Worm (Caenorhabditis elegans) whole organism, midembryonic: ENCODE measurements around the gene Y49F6B.8.

Experiments used
- T22C8.4 ChIP-seq: fragments of 200-800 bp; sonication (Bioruptor generic); IDR thresholded peaks from 2 replicates; pipeline ENCODE4 v1.3.6; 2022; ENCODE audit warnings: missing genetic modification characterization, missing compliant biosample characterization
- cog-1 ChIP-seq: sonication (generic microtip); optimal IDR thresholded peaks from 2 replicates; lab custom pipeline; 2016; ENCODE audit warnings: missing genetic modification characterization, missing compliant biosample characterization
- flt-1 ChIP-seq: fragments of 200-800 bp; sonication (Bioruptor generic); IDR thresholded peaks from 2 replicates; pipeline ENCODE4 v1.3.6; 2022; ENCODE audit warnings: missing genetic modification characterization, missing compliant biosample characterization
- klf-2 ChIP-seq: fragments of 200-800 bp; sonication (Bioruptor generic); conservative IDR thresholded peaks from 2 replicates; pipeline ENCODE4 v1.3.6; 2022; ENCODE audit warnings: missing genetic modification reagents, missing genetic modification characterization, missing compliant biosample characterization
- med-1 ChIP-seq: sonication (generic microtip); optimal IDR thresholded peaks from 2 replicates; lab custom pipeline; 2017; ENCODE audit warnings: missing genetic modification characterization, mild to moderate bottlenecking, missing compliant biosample characterization, antibody characterized with exemption, missing genetic modification reagents; ENCODE audit not compliant: insufficient read depth
- ref-1 ChIP-seq: fragments of 200-800 bp; sonication (Bioruptor generic); conservative IDR thresholded peaks from 2 replicates; pipeline ENCODE4 v1.3.6; 2022; ENCODE audit warnings: missing genetic modification reagents, missing genetic modification characterization, missing compliant biosample characterization
- tab-1 ChIP-seq: fragments of 200-800 bp; sonication (Bioruptor generic); IDR thresholded peaks from 2 replicates; pipeline ENCODE4 v1.3.6; 2022; ENCODE audit warnings: missing genetic modification characterization, missing compliant biosample characterization
- ztf-23 ChIP-seq: fragments of 200-800 bp; sonication (Bioruptor generic); IDR thresholded peaks from 2 replicates; pipeline ENCODE4 v1.3.6; 2022; ENCODE audit warnings: missing genetic modification reagents, missing genetic modification characterization, missing compliant biosample characterization
- ztf-29 ChIP-seq: fragments of 200-800 bp; sonication (Bioruptor generic); IDR thresholded peaks from 2 replicates; pipeline ENCODE4 v1.3.6; 2022; ENCODE audit warnings: missing genetic modification reagents, missing genetic modification characterization, missing compliant biosample characterization

Y49F6B.8 gene

DNA sequence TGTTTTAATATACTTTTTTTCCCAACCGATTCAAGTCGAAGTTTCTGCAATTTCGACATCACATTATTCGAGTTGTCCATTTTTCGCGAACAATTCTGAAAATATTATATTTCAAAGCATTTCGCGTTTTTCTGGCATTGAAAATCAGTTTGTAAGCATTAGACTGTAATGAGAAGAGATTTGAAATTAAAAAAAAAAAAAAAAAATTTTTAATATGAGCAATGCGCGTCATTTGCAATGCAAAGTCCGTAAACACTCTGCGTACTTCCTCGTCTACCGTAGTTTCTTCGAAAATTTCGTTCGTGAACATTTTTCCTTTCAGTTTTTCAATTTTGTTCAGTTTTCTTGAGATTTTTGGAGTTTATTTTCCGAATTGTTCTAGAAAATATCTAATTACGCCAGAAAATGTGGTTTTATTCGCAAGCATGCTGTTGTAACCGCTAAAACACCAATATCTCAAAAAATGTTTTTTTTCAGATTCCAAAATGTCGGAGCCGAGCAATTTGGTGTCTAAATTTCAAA is 36.1 kb downstream of the Y49F6B.8 start, which contains the start of the genes C16C8.5 and C16C8.16:
Gene C16C8.5, minus strand, starts transcription at position 101 of the 522 bp plus-strand sequence.
Gene C16C8.16, plus strand, starts transcription at position 472 of the 522 bp plus-strand sequence.
- TF ChIP-seq med-1 (GFP tag; lab: Kevin White, UChicago) (no peak), flt-1 (no peak), klf-2 (no peak), T22C8.4 (GFP tag; lab: Robert Waterston, UW) (no peak), ztf-23 (GFP tag; lab: Robert Waterston, UW) (no peak), ref-1 (GFP tag; lab: Robert Waterston, UW) (no peak), ztf-29 (GFP tag; lab: Robert Waterston, UW) (no peak), tab-1 (GFP tag; lab: Robert Waterston, UW) (no peak), cog-1 (tag; lab: Kevin White, UChicago) (no peak)

ce11 chrII:3444280-3444679 is 37.2 kb downstream of the Y49F6B.8 start, which contains the start of gene C16C8.4:
Gene C16C8.4, minus strand, starts transcription at chrII:3444380.
- no peak for TF ChIP-seq flt-1
- TF ChIP-seq T22C8.4 (GFP tag; lab: Robert Waterston, UW), result no peak
- TF ChIP-seq tab-1 (GFP tag; lab: Robert Waterston, UW), result no peak
- TF ChIP-seq klf-2, result no peak
- no peak for TF ChIP-seq ztf-29 (GFP tag; lab: Robert Waterston, UW)
- TF ChIP-seq med-1 (GFP tag; lab: Kevin White, UChicago), result no peak
- TF ChIP-seq ztf-23 (GFP tag; lab: Robert Waterston, UW), result no peak
- no peak for TF ChIP-seq ref-1 (GFP tag; lab: Robert Waterston, UW)
- TF ChIP-seq cog-1 (tag; lab: Kevin White, UChicago), result no peak

- no peak for TF ChIP-seq ztf-23 (GFP tag; lab: Robert Waterston, UW)
- TF ChIP-seq T22C8.4 (GFP tag; lab: Robert Waterston, UW), result no peak
- no peak for TF ChIP-seq med-1 (GFP tag; lab: Kevin White, UChicago)
- no peak for TF ChIP-seq cog-1 (tag; lab: Kevin White, UChicago)
- TF ChIP-seq ref-1 (GFP tag; lab: Robert Waterston, UW), result no peak
- TF ChIP-seq ztf-29 (GFP tag; lab: Robert Waterston, UW), result no peak
- TF ChIP-seq klf-2, result no peak
- TF ChIP-seq tab-1 (GFP tag; lab: Robert Waterston, UW), result no peak
- no peak for TF ChIP-seq flt-1
Measured at ce11 chrII:3443154-3443553, 38.3 kb downstream of the Y49F6B.8 start, which contains the start of gene C16C8.22. Gene C16C8.22, minus strand, starts transcription at chrII:3443254.

DNA sequence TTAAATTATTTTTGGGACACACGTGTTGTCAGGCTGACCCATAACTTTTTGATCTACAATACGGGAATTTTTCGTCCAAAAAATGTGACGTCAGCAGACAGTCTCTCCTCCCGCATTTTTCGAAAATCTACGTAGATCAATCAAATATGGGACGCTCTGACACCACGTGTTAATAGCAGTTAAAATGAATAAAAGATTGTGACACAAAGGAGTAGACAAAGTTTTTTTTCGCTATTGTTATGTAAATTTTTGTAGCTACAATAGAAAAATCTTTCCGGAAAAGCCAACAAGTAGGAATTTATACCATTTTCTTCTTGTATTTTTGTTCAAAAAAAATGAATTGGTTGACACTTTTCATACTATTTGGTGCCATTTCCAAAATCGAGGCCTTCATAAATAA is 40.1 kb downstream of the Y49F6B.8 start, which contains the start of gene C16C8.27:
Gene C16C8.27, plus strand, starts transcription at position 301 of the 400 bp plus-strand sequence.
- TF ChIP-seq ref-1 (GFP tag; lab: Robert Waterston, UW) (no peak), ztf-29 (GFP tag; lab: Robert Waterston, UW) (no peak), ztf-23 (GFP tag; lab: Robert Waterston, UW) (no peak), med-1 (GFP tag; lab: Kevin White, UChicago) (no peak), T22C8.4 (GFP tag; lab: Robert Waterston, UW) (no peak), tab-1 (GFP tag; lab: Robert Waterston, UW) (no peak), cog-1 (tag; lab: Kevin White, UChicago) (no peak), flt-1 (no peak), klf-2 (no peak)

DNA sequence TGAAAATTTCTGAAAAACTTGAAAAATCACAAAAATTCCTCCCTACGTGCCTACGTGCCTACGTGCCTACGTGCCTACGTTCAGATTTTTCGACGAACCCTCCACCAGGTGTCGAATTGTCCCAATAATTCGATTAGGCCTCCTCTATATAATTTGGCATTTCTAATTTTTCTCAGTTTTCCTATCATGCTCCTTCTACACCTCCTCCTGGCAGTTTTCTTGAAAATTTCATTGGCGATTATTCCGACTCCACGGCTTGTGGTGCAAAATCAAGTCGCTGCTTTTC is 40.9 kb downstream of the Y49F6B.8 start, which contains the start of gene C16C8.17:
Gene C16C8.17, plus strand, starts transcription at position 187 of the 286 bp plus-strand sequence.
- TF ChIP-seq ztf-29 (GFP tag; lab: Robert Waterston, UW) (no peak), T22C8.4 (GFP tag; lab: Robert Waterston, UW) (no peak), ztf-23 (GFP tag; lab: Robert Waterston, UW) (no peak), cog-1 (tag; lab: Kevin White, UChicago) (no peak), tab-1 (GFP tag; lab: Robert Waterston, UW) (no peak), flt-1 (no peak), ref-1 (GFP tag; lab: Robert Waterston, UW) (no peak), klf-2 (no peak), med-1 (GFP tag; lab: Kevin White, UChicago) (no peak)

ce11 chrII:3439842-3440640 is 41.4 kb downstream of the Y49F6B.8 start:
- no peak for TF ChIP-seq klf-2
- no peak for TF ChIP-seq ref-1 (GFP tag; lab: Robert Waterston, UW)
- TF ChIP-seq flt-1, result no peak
- TF ChIP-seq ztf-23 (GFP tag; lab: Robert Waterston, UW), result no peak
- TF ChIP-seq cog-1 (tag; lab: Kevin White, UChicago), result no peak
- no peak for TF ChIP-seq tab-1 (GFP tag; lab: Robert Waterston, UW)
- TF ChIP-seq med-1 (GFP tag; lab: Kevin White, UChicago), result no peak
- no peak for TF ChIP-seq T22C8.4 (GFP tag; lab: Robert Waterston, UW)
- TF ChIP-seq ztf-29 (GFP tag; lab: Robert Waterston, UW), result no peak

DNA sequence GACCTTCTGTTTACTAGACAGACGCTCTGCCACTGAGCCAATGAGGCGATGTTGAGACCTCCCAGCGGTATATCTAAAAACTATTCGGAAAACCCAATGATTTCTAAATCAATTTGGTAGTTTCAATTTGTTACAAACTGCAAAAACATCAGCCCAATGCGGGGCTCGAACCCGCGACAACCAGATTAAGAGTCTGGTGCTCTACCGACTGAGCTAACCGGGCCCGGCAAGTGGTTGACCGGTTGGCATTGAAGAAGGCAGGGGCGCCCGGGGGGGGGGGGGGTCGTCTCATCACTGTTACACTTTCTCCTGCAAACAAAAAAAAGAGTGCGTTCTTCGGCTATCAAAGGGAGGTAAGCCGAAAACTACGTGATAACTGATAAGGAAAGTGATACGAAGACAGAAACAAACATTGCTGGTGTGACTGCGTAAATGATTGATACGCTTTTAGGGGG is 42.2 kb downstream of the Y49F6B.8 start:
- TF ChIP-seq ref-1 (GFP tag; lab: Robert Waterston, UW), result peak; percentile 46; the same call in 1 of the 2 replicates
- peak; percentile 85 for TF ChIP-seq flt-1
- TF ChIP-seq tab-1 (GFP tag; lab: Robert Waterston, UW), result peak; percentile 84
- peak; percentile 14 for TF ChIP-seq cog-1 (tag; lab: Kevin White, UChicago)
- TF ChIP-seq T22C8.4 (GFP tag; lab: Robert Waterston, UW), result peak; percentile 62; the same call in 1 of the 2 replicates
- TF ChIP-seq med-1 (GFP tag; lab: Kevin White, UChicago), result no peak
- TF ChIP-seq ztf-23 (GFP tag; lab: Robert Waterston, UW), result peak; percentile 72
- no peak for TF ChIP-seq klf-2
- TF ChIP-seq ztf-29 (GFP tag; lab: Robert Waterston, UW), result 0 out of 2 replicates have a peak, but pooled peaks have one; percentile 35

DNA sequence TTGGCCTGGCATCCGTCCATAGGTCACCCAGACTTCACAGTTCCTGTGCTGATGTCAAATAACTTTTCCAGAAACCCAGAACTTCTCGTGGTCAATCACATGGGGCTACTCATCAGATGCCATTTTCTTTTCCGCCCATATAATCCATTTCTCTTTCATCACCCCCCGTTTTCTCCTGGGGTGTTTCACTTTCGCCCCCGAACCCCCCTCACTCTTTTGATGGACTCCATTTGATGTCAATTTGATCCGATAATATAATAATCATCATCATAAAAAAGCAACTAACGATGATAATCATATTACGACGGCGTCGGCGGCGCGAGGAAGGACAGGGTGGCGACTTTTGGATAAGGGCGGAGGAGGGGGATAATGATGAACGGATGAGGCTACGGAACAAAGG is 43.2 kb downstream of the Y49F6B.8 start:
- no peak for TF ChIP-seq klf-2
- TF ChIP-seq ztf-29 (GFP tag; lab: Robert Waterston, UW), result no peak
- no peak for TF ChIP-seq ztf-23 (GFP tag; lab: Robert Waterston, UW)
- TF ChIP-seq cog-1 (tag; lab: Kevin White, UChicago), result no peak
- TF ChIP-seq flt-1, result no peak
- TF ChIP-seq tab-1 (GFP tag; lab: Robert Waterston, UW), result no peak
